Fruit fly (Drosophila melanogaster) whole organism, embryonic: ENCODE measurements around the gene Sgp.
A peak's percentile ranks its signal among the peaks of the same experiment; 100 is the strongest.

Source experiments
- Adf1 ChIP-seq: fragments of 200-800 bp; sonication (Bioruptor generic); IDR thresholded peaks from 2 replicates; pipeline ENCODE4 v1.3.6; 2022; ENCODE audit warnings: missing biosample characterization, missing genetic modification characterization
- Awh ChIP-seq: fragments of 200-800 bp; sonication (Bioruptor generic); IDR thresholded peaks from 2 replicates; pipeline ENCODE4, ENCODE4 v1.3.6; 2022; ENCODE audit warnings: missing biosample characterization, missing genetic modification characterization
- B-H1 ChIP-seq: fragments of 200-800 bp; sonication (Bioruptor generic); IDR thresholded peaks from 3 replicates; pipeline ENCODE4 v1.3.6; 2022; ENCODE audit warnings: missing biosample characterization, missing genetic modification characterization
- Bgb ChIP-seq: fragments of 200-800 bp; sonication (Bioruptor generic); IDR thresholded peaks from 2 replicates; pipeline ENCODE4 v1.3.6; 2022; ENCODE audit warnings: missing biosample characterization, missing genetic modification characterization; ENCODE audit not compliant: partially characterized antibody
- CG10321 ChIP-seq: fragments of 200-800 bp; sonication (Bioruptor generic); IDR thresholded peaks from 2 replicates; pipeline ENCODE4 v1.3.6; 2022; ENCODE audit warnings: missing biosample characterization, missing genetic modification characterization
- CG11398 ChIP-seq: fragments of 200-800 bp; sonication (Bioruptor generic); optimal IDR thresholded peaks from 2 replicates; lab custom pipeline; 2016; ENCODE audit warnings: missing biosample characterization, missing genetic modification characterization
- CG11456 ChIP-seq: fragments of 200-800 bp; sonication (Bioruptor generic); IDR thresholded peaks from 3 replicates; pipeline ENCODE4 v1.3.6; 2022; ENCODE audit warnings: missing biosample characterization, missing genetic modification characterization
- CG13894 ChIP-seq: fragments of 200-800 bp; sonication (Bioruptor generic); optimal IDR thresholded peaks from 3 replicates; lab custom pipeline; 2018; ENCODE audit warnings: missing biosample characterization, mild to moderate bottlenecking, missing genetic modification characterization, moderate library complexity
- CG15601 ChIP-seq: fragments of 200-800 bp; sonication (Bioruptor generic); optimal IDR thresholded peaks from 3 replicates; lab custom pipeline; 2019; ENCODE audit warnings: missing biosample characterization, mild to moderate bottlenecking, missing genetic modification characterization, moderate library complexity
- CG16815 ChIP-seq: fragments of 200-800 bp; sonication (Bioruptor generic); optimal IDR thresholded peaks from 3 replicates; lab custom pipeline; 2017; ENCODE audit warnings: missing biosample characterization, mild to moderate bottlenecking, missing genetic modification characterization
- CG3065 ChIP-seq: fragments of 200-800 bp; sonication (Bioruptor generic); optimal IDR thresholded peaks from 2 replicates; lab custom pipeline; 2016; ENCODE audit warnings: missing biosample characterization, missing genetic modification characterization
- CG32772 ChIP-seq: fragments of 200-800 bp; sonication (Bioruptor generic); IDR thresholded peaks from 2 replicates; pipeline ENCODE4 v1.3.6; 2022; ENCODE audit warnings: missing biosample characterization, missing genetic modification characterization
- CG4328 ChIP-seq: fragments of 200-800 bp; sonication (Bioruptor generic); optimal IDR thresholded peaks from 3 replicates; lab custom pipeline; 2017; ENCODE audit warnings: missing biosample characterization, missing genetic modification reagents, missing genetic modification characterization
- CG4360 ChIP-seq: fragments of 200-800 bp; sonication (Bioruptor generic); IDR thresholded peaks from 2 replicates; pipeline ENCODE4 v1.3.6; 2022; ENCODE audit warnings: missing biosample characterization, missing genetic modification characterization
- CG4730 ChIP-seq: fragments of 200-800 bp; sonication (Bioruptor generic); IDR thresholded peaks from 2 replicates; pipeline ENCODE4 v1.3.6; 2022; ENCODE audit warnings: missing biosample characterization, missing genetic modification characterization
- CG5180 ChIP-seq: fragments of 200-800 bp; sonication (Bioruptor generic); optimal IDR thresholded peaks from 3 replicates; lab custom pipeline; 2017; ENCODE audit warnings: missing biosample characterization, missing genetic modification characterization, mild to moderate bottlenecking, moderate library complexity, missing genetic modification reagents
- CG7556 ChIP-seq: fragments of 200-800 bp; sonication (Bioruptor generic); optimal IDR thresholded peaks from 2 replicates; lab custom pipeline; 2017; ENCODE audit warnings: missing biosample characterization, mild to moderate bottlenecking, missing genetic modification characterization
- CG7839 ChIP-seq: fragments of 200-800 bp; sonication (Bioruptor generic); optimal IDR thresholded peaks from 3 replicates; lab custom pipeline; 2018; ENCODE audit warnings: missing biosample characterization, mild to moderate bottlenecking, missing genetic modification characterization, moderate library complexity
- CG7987 ChIP-seq: fragments of 200-800 bp; sonication (Bioruptor generic); optimal IDR thresholded peaks from 2 replicates; lab custom pipeline; 2018; ENCODE audit warnings: missing biosample characterization, mild to moderate bottlenecking, missing genetic modification characterization, moderate library complexity
- CHES-1-like ChIP-seq: fragments of 200-800 bp; sonication (Bioruptor generic); optimal IDR thresholded peaks from 2 replicates; lab custom pipeline; 2016; ENCODE audit warnings: missing biosample characterization, missing genetic modification characterization
- Dad ChIP-seq: fragments of 200-800 bp; sonication (Bioruptor generic); optimal IDR thresholded peaks from 3 replicates; lab custom pipeline; 2016; ENCODE audit warnings: missing biosample characterization, missing genetic modification characterization
- Dfd ChIP-seq, 2 experiments: fragments of >200 bp; optimal IDR thresholded peaks; 2 replicates each; lab custom pipeline; 2017; ENCODE audit warnings: missing biosample characterization in 2 of 2, missing genetic modification characterization in 2 of 2
- Dll ChIP-seq: fragments of 200-800 bp; sonication (Bioruptor generic); IDR thresholded peaks from 4 replicates; pipeline ENCODE4 v1.3.6; 2022; ENCODE audit warnings: missing biosample characterization, missing genetic modification characterization; ENCODE audit not compliant: partially characterized antibody
- Dref ChIP-seq: fragments of 200-800 bp; sonication (Bioruptor generic); IDR thresholded peaks from 2 replicates; pipeline ENCODE4 v1.3.6; 2022; ENCODE audit warnings: missing biosample characterization, missing genetic modification characterization
- Drgx ChIP-seq: fragments of 200-800 bp; sonication (Bioruptor generic); IDR thresholded peaks from 2 replicates; pipeline ENCODE4 v1.3.6; 2022; ENCODE audit warnings: missing biosample characterization, missing genetic modification characterization
- Hand ChIP-seq: fragments of 200-800 bp; sonication (Bioruptor generic); optimal IDR thresholded peaks from 2 replicates; lab custom pipeline; 2017; ENCODE audit warnings: mild to moderate bottlenecking, missing biosample characterization, missing genetic modification reagents, missing genetic modification characterization
- Kr ChIP-seq: fragments of 200-800 bp; sonication (Bioruptor generic); optimal IDR thresholded peaks from 2 replicates; lab custom pipeline; 2017; ENCODE audit warnings: missing biosample characterization, mild to moderate bottlenecking, missing genetic modification characterization
- Lpt ChIP-seq: fragments of >200 bp; optimal IDR thresholded peaks from 2 replicates; lab custom pipeline; 2018; ENCODE audit warnings: missing biosample characterization, missing genetic modification characterization
- MBD-R2 ChIP-seq: fragments of 200-800 bp; sonication (Bioruptor generic); IDR thresholded peaks from 2 replicates; pipeline ENCODE4 v1.3.6; 2022; ENCODE audit warnings: missing biosample characterization, missing genetic modification characterization
- Meics ChIP-seq: fragments of 200-800 bp; sonication (Bioruptor generic); optimal IDR thresholded peaks from 2 replicates; lab custom pipeline; 2017; ENCODE audit warnings: missing biosample characterization, mild to moderate bottlenecking, missing genetic modification characterization
- Scr ChIP-seq: fragments of 200-800 bp; sonication (Bioruptor generic); IDR thresholded peaks from 2 replicates; pipeline ENCODE4 v1.3.6; 2022; ENCODE audit warnings: missing biosample characterization, missing genetic modification characterization; ENCODE audit not compliant: partially characterized antibody
- Six4 ChIP-seq: fragments of 200-800 bp; sonication (Bioruptor generic); optimal IDR thresholded peaks from 2 replicates; lab custom pipeline; 2016; ENCODE audit warnings: missing biosample characterization, missing genetic modification characterization
- TFAM ChIP-seq: fragments of 200-800 bp; sonication (Bioruptor generic); optimal IDR thresholded peaks from 2 replicates; lab custom pipeline; 2017; ENCODE audit warnings: missing biosample characterization, missing genetic modification characterization, inconsistent platforms
- amos ChIP-seq: fragments of 200-800 bp; sonication (Bioruptor generic); IDR thresholded peaks from 2 replicates; pipeline ENCODE4 v1.3.6; 2022; ENCODE audit warnings: missing biosample characterization, missing genetic modification characterization; ENCODE audit not compliant: partially characterized antibody
- br ChIP-seq: fragments of >200 bp; optimal IDR thresholded peaks from 2 replicates; lab custom pipeline; 2017
- chinmo ChIP-seq: fragments of 200-800 bp; sonication (Bioruptor generic); IDR thresholded peaks from 4 replicates; pipeline ENCODE4 v1.3.6; 2022; ENCODE audit warnings: missing biosample characterization, missing genetic modification characterization; ENCODE audit not compliant: partially characterized antibody
- ci ChIP-seq: fragments of 200-800 bp; sonication (Bioruptor generic); IDR thresholded peaks from 3 replicates; pipeline ENCODE4 v1.3.6; 2022; ENCODE audit warnings: missing biosample characterization, missing genetic modification characterization
- dpn ChIP-seq, 2 experiments: fragments of 200-800 bp; sonication (Bioruptor generic); optimal IDR thresholded peaks; 3 replicates each; lab custom pipeline; 2016; ENCODE audit warnings: missing biosample characterization in 2 of 2, missing genetic modification characterization in 2 of 2
- fd102C ChIP-seq: fragments of 200-800 bp; sonication (Bioruptor generic); optimal IDR thresholded peaks from 2 replicates; lab custom pipeline; 2018; ENCODE audit warnings: missing biosample characterization, mild to moderate bottlenecking, missing genetic modification characterization, moderate library complexity
- gem ChIP-seq: fragments of 200-800 bp; sonication (Bioruptor generic); optimal IDR thresholded peaks from 2 replicates; lab custom pipeline; 2019; ENCODE audit warnings: missing biosample characterization, mild to moderate bottlenecking, missing genetic modification characterization, moderate library complexity
- hb ChIP-seq: fragments of 200-800 bp; sonication (Bioruptor generic); IDR thresholded peaks from 3 replicates; pipeline ENCODE4 v1.3.6; 2022; ENCODE audit warnings: missing biosample characterization, missing genetic modification characterization; ENCODE audit not compliant: partially characterized antibody
- kay ChIP-seq: fragments of 200-800 bp; sonication (Bioruptor generic); optimal IDR thresholded peaks from 2 replicates; lab custom pipeline; 2016; ENCODE audit warnings: missing biosample characterization, missing genetic modification characterization
- ken ChIP-seq: fragments of 200-800 bp; sonication (Bioruptor generic); IDR thresholded peaks from 3 replicates; pipeline ENCODE4 v1.3.6; 2022; ENCODE audit warnings: missing biosample characterization, missing genetic modification characterization
- lbe ChIP-seq: fragments of 200-800 bp; sonication (Bioruptor generic); optimal IDR thresholded peaks from 2 replicates; lab custom pipeline; 2016; ENCODE audit warnings: missing biosample characterization, mild to moderate bottlenecking, missing genetic modification characterization
- lmd ChIP-seq: fragments of 200-800 bp; sonication (Bioruptor generic); IDR thresholded peaks from 2 replicates; pipeline ENCODE4 v1.3.6; 2022; ENCODE audit warnings: missing biosample characterization, missing genetic modification characterization
- peb ChIP-seq: fragments of 200-800 bp; sonication (Bioruptor generic); IDR thresholded peaks from 2 replicates; pipeline ENCODE4 v1.3.6; 2022; ENCODE audit warnings: missing biosample characterization, missing genetic modification characterization
- pita ChIP-seq: fragments of 200-800 bp; sonication (Bioruptor generic); optimal IDR thresholded peaks from 2 replicates; lab custom pipeline; 2017; ENCODE audit warnings: missing biosample characterization, mild to moderate bottlenecking, missing genetic modification characterization
- pros ChIP-seq: fragments of 200-800 bp; sonication (Bioruptor generic); optimal IDR thresholded peaks from 3 replicates; lab custom pipeline; 2019; ENCODE audit warnings: missing biosample characterization, mild to moderate bottlenecking, missing genetic modification characterization, moderate library complexity
- tin ChIP-seq: fragments of 200-800 bp; sonication (Bioruptor generic); optimal IDR thresholded peaks from 3 replicates; lab custom pipeline; 2016; ENCODE audit warnings: missing biosample characterization, missing genetic modification characterization
- tup ChIP-seq: fragments of 200-800 bp; sonication (Bioruptor generic); optimal IDR thresholded peaks from 2 replicates; lab custom pipeline; 2016; ENCODE audit warnings: missing biosample characterization, mild to moderate bottlenecking, missing genetic modification characterization, moderate library complexity
- tx ChIP-seq: fragments of 200-800 bp; sonication (Bioruptor generic); optimal IDR thresholded peaks from 2 replicates; lab custom pipeline; 2016; ENCODE audit warnings: missing biosample characterization, missing genetic modification characterization

Gene Sgp

DNA sequence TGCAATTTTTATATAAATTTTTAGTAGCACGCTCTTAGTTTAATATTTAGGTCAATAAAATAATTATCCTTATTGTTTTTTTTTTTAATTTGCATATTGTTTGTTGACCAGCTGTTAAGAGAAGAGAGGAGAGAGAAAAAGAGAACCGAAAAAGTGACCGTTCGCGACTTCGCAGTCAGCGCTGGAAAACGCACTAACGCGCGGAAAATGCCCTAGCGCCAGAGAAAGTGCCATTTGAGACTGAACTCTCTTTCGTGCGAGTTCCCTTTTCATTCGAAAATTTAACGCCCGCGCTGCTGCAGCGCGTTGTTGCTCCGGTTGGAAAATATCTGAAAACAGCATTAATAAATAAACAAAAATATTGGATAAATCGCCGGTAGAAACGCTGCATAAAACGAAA is 23.6 kb downstream of the Sgp start (continued):
- TF ChIP-seq tup (GFP tag; lab: Kevin White, UChicago) (no peak), CG11456 (GFP tag; lab: Robert Waterston, UW) (no peak), pita (GFP tag; lab: Kevin White, UChicago) (no peak), CG11398 (GFP tag; lab: Kevin White, UChicago) (no peak), amos (peak; percentile 38), Dad (GFP tag; lab: Kevin White, UChicago) (no peak), Drgx (GFP tag; lab: Robert Waterston, UW) (no peak), tx (GFP tag; lab: Kevin White, UChicago) (no peak), Dfd (GFP tag; optimal IDR thresholded peaks at IDR 0.05; lab: Kevin White, UChicago) (no peak), Lpt (no peak), Scr (GFP tag; lab: Robert Waterston, UW) (peak; percentile 29; the same call in 1 of the 2 replicates), lbe (no peak), CG32772 (no peak), Adf1 (GFP tag; lab: Robert Waterston, UW) (peak; percentile 66), br (no peak), tin (GFP tag; lab: Kevin White, UChicago) (no peak), CG4360 (GFP tag; lab: Robert Waterston, UW) (no peak), ken (0 out of 3 replicates have a peak, but pooled peaks have one; percentile 16), TFAM (no peak), MBD-R2 (GFP tag; lab: Robert Waterston, UW) (no peak), CG10321 (GFP tag; lab: Robert Waterston, UW) (0 out of 2 replicates have a peak, but pooled peaks have one; percentile 5), CG16815 (GFP tag; lab: Kevin White, UChicago) (no peak), fd102C (GFP tag; lab: Kevin White, UChicago) (no peak), CHES-1-like (GFP tag; lab: Kevin White, UChicago) (no peak), dpn (GFP tag; optimal IDR thresholded peaks at IDR 0.05; lab: Kevin White, UChicago) (peak in 1 of 2 experiments; percentile 24), Awh (GFP tag; lab: Robert Waterston, UW) (no peak), CG7839 (tag; lab: Kevin White, UChicago) (no peak), hb (no peak), CG13894 (tag; lab: Kevin White, UChicago) (no peak), CG3065 (GFP tag; lab: Kevin White, UChicago) (no peak), Hand (GFP tag; lab: Kevin White, UChicago) (no peak), B-H1 (GFP tag; lab: Robert Waterston, UW) (no peak; the same call in 2 of the 3 replicates), gem (no peak), Dll (GFP tag; lab: Robert Waterston, UW) (no peak; the same call in 3 of the 4 replicates), pros (no peak), CG7556 (GFP tag; lab: Kevin White, UChicago) (no peak), Dref (GFP tag; lab: Robert Waterston, UW) (no peak), Meics (peak; percentile 4), CG4328 (GFP tag; lab: Kevin White, UChicago) (no peak), CG5180 (GFP tag; lab: Kevin White, UChicago) (no peak), CG4730 (GFP tag; lab: Robert Waterston, UW) (no peak), chinmo (no peak), peb (0 out of 2 replicates have a peak, but pooled peaks have one; percentile 20), CG15601 (tag; lab: Kevin White, UChicago) (peak; percentile 4), Bgb (GFP tag; lab: Robert Waterston, UW) (peak; percentile 37; the same call in 1 of the 2 replicates), lmd (GFP tag; lab: Robert Waterston, UW) (no peak), kay (GFP tag; lab: Kevin White, UChicago) (no peak), CG7987 (GFP tag; lab: Kevin White, UChicago) (no peak), Six4 (GFP tag; lab: Kevin White, UChicago) (no peak), Kr (GFP tag; lab: Kevin White, UChicago) (no peak), ci (peak; percentile 80; the same call in 2 of the 3 replicates)
